Worm (Caenorhabditis elegans) whole organism, young adult: ENCODE measurements around the gene ceh-83.

Experiments used
- B0261.1 ChIP-seq: sonication (generic microtip); optimal IDR thresholded peaks from 2 replicates; lab custom pipeline; 2016; ENCODE audit warnings: mild to moderate bottlenecking, missing genetic modification characterization, moderate library complexity, missing compliant biosample characterization
- C17E4.6 ChIP-seq: fragments of 200-800 bp; sonication (Bioruptor generic); IDR thresholded peaks from 2 replicates; pipeline ENCODE4 v1.3.6; 2022; ENCODE audit warnings: missing genetic modification reagents, missing genetic modification characterization, missing compliant biosample characterization
- D2030.7 ChIP-seq: fragments of 200-800 bp; sonication (Bioruptor generic); IDR thresholded peaks from 2 replicates; pipeline ENCODE4 v1.3.6; 2022; ENCODE audit warnings: missing genetic modification reagents, missing genetic modification characterization, missing compliant biosample characterization
- F10E7.11 ChIP-seq: sonication (generic microtip); optimal IDR thresholded peaks from 2 replicates; lab custom pipeline; 2017; ENCODE audit warnings: mild to moderate bottlenecking, missing genetic modification characterization, moderate library complexity, missing compliant biosample characterization
- F23B12.7 ChIP-seq: sonication (generic microtip); optimal IDR thresholded peaks from 2 replicates; lab custom pipeline; 2017; ENCODE audit warnings: missing genetic modification characterization, mild to moderate bottlenecking, missing compliant biosample characterization, antibody characterized with exemption, moderate library complexity; ENCODE audit not compliant: insufficient read depth
- F52B5.7 ChIP-seq: sonication (generic microtip); optimal IDR thresholded peaks from 2 replicates; lab custom pipeline; 2016; ENCODE audit warnings: mild to moderate bottlenecking, missing genetic modification characterization, missing compliant biosample characterization
- K12H6.12 ChIP-seq: fragments of 200-800 bp; sonication (Bioruptor generic); optimal IDR thresholded peaks from 2 replicates; lab custom pipeline; 2018; ENCODE audit warnings: mild to moderate bottlenecking, missing genetic modification characterization, missing compliant biosample characterization
- T07F8.4 ChIP-seq: sonication (generic microtip); optimal IDR thresholded peaks from 2 replicates; lab custom pipeline; 2016; ENCODE audit warnings: mild to moderate bottlenecking, missing genetic modification characterization, moderate library complexity, missing compliant biosample characterization
- T26A5.8 ChIP-seq: sonication (generic microtip); optimal IDR thresholded peaks from 2 replicates; lab custom pipeline; 2016; ENCODE audit warnings: missing genetic modification characterization, missing compliant biosample characterization
- Y79H2A.3 ChIP-seq: fragments of 200-800 bp; sonication (Bioruptor generic); conservative IDR thresholded peaks from 2 replicates; pipeline ENCODE4 v1.3.6; 2022; ENCODE audit warnings: missing genetic modification reagents, missing genetic modification characterization, missing compliant biosample characterization
- Y95B8A.8 ChIP-seq: fragments of 200-800 bp; sonication (Bioruptor generic); IDR thresholded peaks from 2 replicates; pipeline ENCODE4 v1.3.6; 2022; ENCODE audit warnings: missing genetic modification reagents, missing genetic modification characterization, missing compliant biosample characterization
- akir-1 ChIP-seq: fragments of 200-800 bp; sonication (Bioruptor generic); optimal IDR thresholded peaks from 2 replicates; lab custom pipeline; 2018; ENCODE audit warnings: mild to moderate bottlenecking, missing genetic modification characterization, moderate library complexity, missing compliant biosample characterization
- ama-1 ChIP-seq, 3 experiments: fragments of 150-350 bp in 1 of 3; sonication (generic microtip) in 2 of 3; optimal IDR thresholded peaks; 2 replicates each; lab custom pipeline; 2014 to 2018; ENCODE audit warnings: missing biosample characterization in 2 of 3, missing genetic modification characterization in 2 of 3, missing genetic modification reagents in 2 of 3
- aptf-3 ChIP-seq: fragments of 200-800 bp; sonication (Bioruptor generic); IDR thresholded peaks from 2 replicates; pipeline ENCODE4 v1.3.6; 2022; ENCODE audit warnings: missing genetic modification characterization, missing compliant biosample characterization
- atf-7 ChIP-seq: sonication (generic microtip); optimal IDR thresholded peaks from 2 replicates; lab custom pipeline; 2017; ENCODE audit warnings: mild to moderate bottlenecking, missing genetic modification characterization, missing compliant biosample characterization
- ceh-27 ChIP-seq: fragments of 200-800 bp; sonication (Bioruptor generic); optimal IDR thresholded peaks from 2 replicates; lab custom pipeline; 2018; ENCODE audit warnings: mild to moderate bottlenecking, missing genetic modification characterization, moderate library complexity, missing compliant biosample characterization
- ceh-40 ChIP-seq: fragments of 200-800 bp; sonication (Bioruptor generic); IDR thresholded peaks from 2 replicates; pipeline ENCODE4 v1.3.6; 2022; ENCODE audit warnings: missing genetic modification characterization, missing compliant biosample characterization
- ceh-58 ChIP-seq: fragments of 200-800 bp; sonication (Bioruptor generic); IDR thresholded peaks from 2 replicates; pipeline ENCODE4 v1.3.6; 2022; ENCODE audit warnings: missing genetic modification characterization, missing compliant biosample characterization
- ceh-91 ChIP-seq: fragments of 200-800 bp; sonication (Bioruptor generic); IDR thresholded peaks from 2 replicates; pipeline ENCODE4 v1.3.6; 2022; ENCODE audit warnings: missing genetic modification reagents, missing genetic modification characterization, missing compliant biosample characterization
- die-1 ChIP-seq: sonication (generic microtip); optimal IDR thresholded peaks from 2 replicates; lab custom pipeline; 2016; ENCODE audit warnings: missing genotype, mild to moderate bottlenecking, missing genetic modification characterization, missing compliant biosample characterization
- dox-1 ChIP-seq: fragments of 200-800 bp; sonication (Bioruptor generic); IDR thresholded peaks from 2 replicates; pipeline ENCODE4 v1.3.6; 2022; ENCODE audit warnings: missing genetic modification reagents, missing genetic modification characterization, missing compliant biosample characterization
- dpff-1 ChIP-seq: sonication (generic microtip); optimal IDR thresholded peaks from 2 replicates; lab custom pipeline; 2017; ENCODE audit warnings: mild to moderate bottlenecking, missing genetic modification characterization, missing compliant biosample characterization
- egrh-3 ChIP-seq: fragments of 200-800 bp; sonication (Bioruptor generic); IDR thresholded peaks from 2 replicates; pipeline ENCODE4 v1.3.6; 2022; ENCODE audit warnings: missing genetic modification reagents, missing genetic modification characterization, missing compliant biosample characterization
- fkh-3 ChIP-seq: sonication (generic microtip); optimal IDR thresholded peaks from 2 replicates; lab custom pipeline; 2016; ENCODE audit warnings: mild to moderate bottlenecking, missing genetic modification characterization, missing compliant biosample characterization
- gei-17 ChIP-seq: fragments of 200-800 bp; sonication (Bioruptor generic); optimal IDR thresholded peaks from 2 replicates; lab custom pipeline; 2018; ENCODE audit warnings: mild to moderate bottlenecking, missing genetic modification characterization, missing compliant biosample characterization
- him-1 ChIP-seq: sonication (generic microtip); optimal IDR thresholded peaks from 2 replicates; lab custom pipeline; 2016; ENCODE audit warnings: missing genotype, missing genetic modification reagents, missing genetic modification characterization, missing compliant biosample characterization
- hlh-12 ChIP-seq: sonication (generic microtip); optimal IDR thresholded peaks from 2 replicates; lab custom pipeline; 2016; ENCODE audit warnings: missing genetic modification characterization, missing compliant biosample characterization
- hmg-1.2 ChIP-seq: fragments of 200-800 bp; sonication (Bioruptor generic); IDR thresholded peaks from 2 replicates; pipeline ENCODE4 v1.3.6; 2022; ENCODE audit warnings: missing genetic modification reagents, missing genetic modification characterization, missing compliant biosample characterization
- lin-35 ChIP-seq, 3 experiments: fragments of 150-350 bp in 2 of 3; sonication (generic microtip) in 1 of 3; optimal IDR thresholded peaks; 2 replicates each; lab custom pipeline; 2014 to 2018; ENCODE audit warnings: missing biosample characterization in 3 of 3, missing genetic modification characterization in 3 of 3, missing genetic modification reagents in 3 of 3
- lin-40 ChIP-seq: sonication (generic microtip); optimal IDR thresholded peaks from 2 replicates; lab custom pipeline; 2016; ENCODE audit warnings: missing genetic modification characterization, mild to moderate bottlenecking, missing compliant biosample characterization, missing genotype, missing genetic modification reagents
- lsy-27 ChIP-seq: sonication (generic microtip); optimal IDR thresholded peaks from 2 replicates; lab custom pipeline; 2017; ENCODE audit warnings: missing genetic modification characterization, mild to moderate bottlenecking, missing compliant biosample characterization, antibody characterized with exemption, missing genotype, borderline replicate concordance; ENCODE audit not compliant: insufficient read depth
- madf-10 ChIP-seq: sonication (generic microtip); optimal IDR thresholded peaks from 2 replicates; lab custom pipeline; 2016; ENCODE audit warnings: mild to moderate bottlenecking, missing genetic modification characterization, missing compliant biosample characterization
- madf-3 ChIP-seq: fragments of 200-800 bp; sonication (Bioruptor generic); IDR thresholded peaks from 2 replicates; pipeline ENCODE4 v1.3.6; 2022; ENCODE audit warnings: missing genetic modification reagents, missing genetic modification characterization, missing compliant biosample characterization
- madf-8 ChIP-seq: fragments of 200-800 bp; sonication (Bioruptor generic); conservative IDR thresholded peaks from 2 replicates; pipeline ENCODE4 v1.3.6; 2022; ENCODE audit warnings: missing genetic modification reagents, missing genetic modification characterization, missing compliant biosample characterization
- mel-28 ChIP-seq: sonication (generic microtip); optimal IDR thresholded peaks from 2 replicates; lab custom pipeline; 2016; ENCODE audit warnings: borderline replicate concordance, mild to moderate bottlenecking, missing genetic modification characterization, missing compliant biosample characterization
- mes-4 ChIP-seq: sonication (generic microtip); optimal IDR thresholded peaks from 2 replicates; lab custom pipeline; 2016; ENCODE audit warnings: missing genotype, missing genetic modification characterization, missing compliant biosample characterization
- nhr-179 ChIP-seq: sonication (generic microtip); optimal IDR thresholded peaks from 2 replicates; lab custom pipeline; 2016; ENCODE audit warnings: mild to moderate bottlenecking, missing genetic modification characterization, missing compliant biosample characterization
- nhr-80 ChIP-seq: sonication (generic microtip); optimal IDR thresholded peaks from 2 replicates; lab custom pipeline; 2016; ENCODE audit warnings: missing genetic modification characterization, missing compliant biosample characterization
- snpc-3.4 ChIP-seq: sonication (generic microtip); optimal IDR thresholded peaks from 2 replicates; lab custom pipeline; 2017; ENCODE audit warnings: missing genetic modification characterization, mild to moderate bottlenecking, missing compliant biosample characterization, antibody characterized with exemption, moderate library complexity, missing genotype, missing genetic modification reagents
- zim-3 ChIP-seq: sonication (generic microtip); optimal IDR thresholded peaks from 2 replicates; lab custom pipeline; 2017; ENCODE audit warnings: mild to moderate bottlenecking, missing genetic modification characterization, moderate library complexity, missing compliant biosample characterization
- ztf-25 ChIP-seq: fragments of 200-800 bp; sonication (Bioruptor generic); IDR thresholded peaks from 2 replicates; pipeline ENCODE4 v1.3.6; 2022; ENCODE audit warnings: missing genetic modification reagents, missing genetic modification characterization, missing compliant biosample characterization
- ztf-26 ChIP-seq: sonication (generic microtip); optimal IDR thresholded peaks from 2 replicates; lab custom pipeline; 2017; ENCODE audit warnings: missing genetic modification characterization, missing compliant biosample characterization
- ztf-28 ChIP-seq: fragments of 200-800 bp; sonication (Bioruptor generic); IDR thresholded peaks from 2 replicates; pipeline ENCODE4 v1.3.6; 2022; ENCODE audit warnings: missing genetic modification reagents, missing genetic modification characterization, missing compliant biosample characterization

The ceh-83 gene

DNA sequence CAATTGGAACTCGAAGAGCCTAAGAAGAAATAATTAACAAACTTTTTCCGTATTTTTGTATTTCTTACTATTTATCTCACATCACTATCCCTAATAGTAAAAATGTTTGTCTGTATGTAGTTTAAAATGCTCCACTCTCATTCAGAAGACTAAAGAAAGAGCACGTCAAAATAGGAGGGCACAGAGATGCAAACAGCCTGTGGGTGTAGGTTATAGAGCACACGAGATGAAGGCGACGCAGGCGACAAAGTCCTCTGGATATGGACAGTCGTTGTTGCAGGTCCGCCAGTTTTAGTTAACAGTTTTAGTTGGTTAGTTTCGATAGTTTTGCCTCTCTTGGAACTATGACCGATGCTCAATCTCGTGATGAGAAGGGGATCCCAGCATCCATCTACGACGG, 4.4 kb downstream of the ceh-83 start, which contains the start of gene ceh-82:
Gene ceh-82, plus strand, starts transcription at position 301 of the 400 bp plus-strand sequence.
- TF ChIP-seq ceh-91 (GFP tag; lab: Robert Waterston, UW) (no peak), T26A5.8 (tag; lab: Kevin White, UChicago) (no peak), ceh-27 (GFP tag; lab: Kevin White, UChicago) (no peak), madf-8 (no peak), dpff-1 (tag; lab: Kevin White, UChicago) (no peak), ztf-26 (no peak), F52B5.7 (tag; lab: Kevin White, UChicago) (no peak), him-1 (tag; lab: Kevin White, UChicago) (no peak), ama-1 (optimal IDR thresholded peaks at IDR 0.05; lab: Kevin White, UChicago) (no peak), ama-1 (GFP tag; optimal IDR thresholded peaks at IDR 0.05; lab: Kevin White, UChicago) (no peak), mel-28 (tag; lab: Kevin White, UChicago) (no peak), K12H6.12 (tag; lab: Kevin White, UChicago) (no peak), ztf-25 (GFP tag; lab: Robert Waterston, UW) (no peak), ceh-58 (GFP tag; lab: Robert Waterston, UW) (no peak), snpc-3.4 (tag; lab: Kevin White, UChicago) (no peak), ztf-28 (GFP tag; lab: Robert Waterston, UW) (no peak), ceh-40 (GFP tag; lab: Robert Waterston, UW) (no peak), mes-4 (tag; lab: Kevin White, UChicago) (no peak), zim-3 (tag; lab: Kevin White, UChicago) (no peak)

DNA sequence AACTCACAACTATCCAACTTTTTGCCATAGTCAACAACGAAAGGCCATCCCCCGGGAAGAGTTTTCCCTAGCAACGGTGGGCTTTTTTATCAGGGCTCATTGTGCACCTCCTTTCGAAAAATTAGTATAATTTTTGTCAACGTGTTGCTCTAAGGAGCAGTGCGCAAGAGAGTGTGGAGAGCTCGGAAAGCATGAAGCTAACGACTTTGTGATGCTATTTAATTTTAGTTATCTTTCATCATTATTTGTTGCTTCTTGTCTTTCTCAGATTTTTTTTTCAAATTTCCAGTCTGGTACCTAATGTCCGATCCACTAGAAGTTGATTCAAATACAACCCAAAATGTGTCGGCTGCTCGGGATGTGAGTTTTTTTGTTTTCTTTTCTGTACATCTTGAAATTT, 6.2 kb downstream of the ceh-83 start, which contains the start of gene ceh-81:
Gene ceh-81, plus strand, starts transcription at position 301 of the 400 bp plus-strand sequence.
- TF ChIP-seq gei-17 (GFP tag; lab: Kevin White, UChicago) (no peak), die-1 (tag; lab: Kevin White, UChicago) (no peak), ztf-25 (GFP tag; lab: Robert Waterston, UW) (no peak), lsy-27 (tag; lab: Kevin White, UChicago) (no peak), madf-3 (GFP tag; lab: Robert Waterston, UW) (no peak), Y79H2A.3 (GFP tag; lab: Robert Waterston, UW) (no peak), F23B12.7 (tag; lab: Kevin White, UChicago) (no peak), aptf-3 (no peak), D2030.7 (no peak)

- TF ChIP-seq dox-1, result peak; percentile 37; the same call in 1 of the 2 replicates
- TF ChIP-seq hmg-1.2 (GFP tag; lab: Robert Waterston, UW), result peak; percentile 30; the same call in 1 of the 2 replicates
- TF ChIP-seq nhr-179 (tag; lab: Kevin White, UChicago), result no peak
- TF ChIP-seq nhr-80 (tag; lab: Kevin White, UChicago), result peak; percentile 83
- TF ChIP-seq hlh-12 (tag; lab: Kevin White, UChicago), result no peak
Observed at ce11 chrII:1728253-1728652, 8.1 kb downstream of the ceh-83 start, which contains the start of gene btb-9. Gene btb-9 (plus strand): TSS chrII:1728506.

DNA sequence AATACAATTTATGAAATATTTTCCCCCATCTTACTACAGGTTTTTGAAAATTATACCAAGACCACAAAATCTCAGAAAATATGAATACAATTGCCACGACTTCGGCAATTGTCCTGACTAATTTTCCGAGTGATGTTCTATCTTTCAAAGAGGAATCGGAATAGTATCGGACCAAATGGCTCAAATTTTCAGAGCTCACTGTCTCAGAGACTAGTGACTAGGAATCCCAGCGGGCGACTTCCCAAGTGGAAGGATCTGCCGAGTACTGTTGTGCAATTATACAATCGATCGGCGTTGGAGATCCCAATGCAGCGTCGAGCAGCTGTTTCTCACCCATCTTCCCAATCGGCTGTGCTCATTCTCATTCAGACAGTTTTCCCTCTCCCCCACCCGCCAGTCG, 10.6 kb downstream of the ceh-83 start, which contains the start of gene F45C12.17:
Gene F45C12.17, plus strand, starts transcription at position 377 of the 400 bp plus-strand sequence.
- TF ChIP-seq atf-7 (tag; lab: Kevin White, UChicago), result no peak
- TF ChIP-seq nhr-80 (tag; lab: Kevin White, UChicago), result no peak
- TF ChIP-seq aptf-3, result no peak
- no peak for TF ChIP-seq F10E7.11 (tag; lab: Kevin White, UChicago)
- no peak for TF ChIP-seq dpff-1 (tag; lab: Kevin White, UChicago)
- TF ChIP-seq egrh-3 (GFP tag; lab: Robert Waterston, UW), result no peak
- no peak for TF ChIP-seq fkh-3 (tag; lab: Kevin White, UChicago)
- TF ChIP-seq lin-40 (tag; lab: Kevin White, UChicago), result no peak
- no peak for TF ChIP-seq ceh-27 (GFP tag; lab: Kevin White, UChicago)
- TF ChIP-seq ama-1 (optimal IDR thresholded peaks at IDR 0.05; lab: Kevin White, UChicago), result no peak
- TF ChIP-seq ama-1 (GFP tag; optimal IDR thresholded peaks at IDR 0.05; lab: Kevin White, UChicago), result no peak
- TF ChIP-seq T07F8.4 (tag; lab: Kevin White, UChicago), result no peak
- no peak for TF ChIP-seq B0261.1 (tag; lab: Kevin White, UChicago)
- no peak for TF ChIP-seq madf-8
- no peak for TF ChIP-seq Y95B8A.8 (GFP tag; lab: Robert Waterston, UW)
- TF ChIP-seq madf-10 (tag; lab: Kevin White, UChicago), result no peak
- TF ChIP-seq akir-1, result no peak
- TF ChIP-seq C17E4.6 (GFP tag; lab: Robert Waterston, UW), result no peak
- TF ChIP-seq lin-35 (GFP tag; optimal IDR thresholded peaks at IDR 0.05; lab: Kevin White, UChicago), result no peak
- TF ChIP-seq mes-4 (tag; lab: Kevin White, UChicago), result no peak
